Fruit fly (Drosophila melanogaster) whole organism, embryonic: ENCODE measurements around the gene CG10035.

Experiments
- Abd-B ChIP-seq: fragments of 200-800 bp; sonication (Bioruptor generic); optimal IDR thresholded peaks from 2 replicates; lab custom pipeline; 2018; ENCODE audit warnings: missing biosample characterization, mild to moderate bottlenecking, missing genetic modification characterization, moderate library complexity
- Atf3 ChIP-seq: fragments of 200-800 bp; sonication (Bioruptor generic); optimal IDR thresholded peaks from 3 replicates; lab custom pipeline; 2016; ENCODE audit warnings: missing biosample characterization, missing genetic modification characterization
- CG1024 ChIP-seq: fragments of 200-800 bp; sonication (Bioruptor generic); IDR thresholded peaks from 2 replicates; pipeline ENCODE4 v1.3.6; 2022; ENCODE audit warnings: missing biosample characterization, missing genetic modification characterization
- CG1233 ChIP-seq: fragments of 200-800 bp; sonication (Bioruptor generic); optimal IDR thresholded peaks from 4 replicates; lab custom pipeline; 2018; ENCODE audit warnings: missing biosample characterization, mild to moderate bottlenecking, missing genetic modification characterization
- CG13296 ChIP-seq: fragments of 200-800 bp; sonication (Bioruptor generic); optimal IDR thresholded peaks from 3 replicates; lab custom pipeline; 2018; ENCODE audit warnings: missing biosample characterization, mild to moderate bottlenecking, missing genetic modification characterization
- CG14710 ChIP-seq: fragments of 200-800 bp; sonication (Bioruptor generic); optimal IDR thresholded peaks from 3 replicates; lab custom pipeline; 2019; ENCODE audit warnings: missing biosample characterization, mild to moderate bottlenecking, missing genetic modification characterization, moderate library complexity
- CG15479 ChIP-seq: fragments of 200-800 bp; sonication (Bioruptor generic); optimal IDR thresholded peaks from 3 replicates; lab custom pipeline; 2019; ENCODE audit warnings: missing biosample characterization, mild to moderate bottlenecking, missing genetic modification characterization, moderate library complexity
- CG15514 ChIP-seq: fragments of 200-800 bp; sonication (Bioruptor generic); optimal IDR thresholded peaks from 3 replicates; lab custom pipeline; 2017; ENCODE audit warnings: missing biosample characterization, missing genetic modification characterization, mild to moderate bottlenecking, moderate library complexity, missing genetic modification reagents
- CG15601 ChIP-seq: fragments of 200-800 bp; sonication (Bioruptor generic); optimal IDR thresholded peaks from 3 replicates; lab custom pipeline; 2019; ENCODE audit warnings: missing biosample characterization, mild to moderate bottlenecking, missing genetic modification characterization, moderate library complexity
- CG18011 ChIP-seq: fragments of 200-800 bp; sonication (Bioruptor generic); optimal IDR thresholded peaks from 2 replicates; lab custom pipeline; 2017; ENCODE audit warnings: missing biosample characterization, missing genetic modification characterization, mild to moderate bottlenecking, moderate library complexity, missing genotype
- CG2889 ChIP-seq: fragments of 200-800 bp; sonication (Bioruptor generic); IDR thresholded peaks from 3 replicates; pipeline ENCODE4 v1.3.6; 2022; ENCODE audit warnings: missing biosample characterization, missing genetic modification characterization
- CG34224 ChIP-seq: fragments of 200-800 bp; sonication (Bioruptor generic); IDR thresholded peaks from 3 replicates; pipeline ENCODE4 v1.3.6; 2022; ENCODE audit warnings: missing biosample characterization, missing genetic modification characterization; ENCODE audit not compliant: partially characterized antibody
- CG5180 ChIP-seq: fragments of 200-800 bp; sonication (Bioruptor generic); optimal IDR thresholded peaks from 3 replicates; lab custom pipeline; 2017; ENCODE audit warnings: missing biosample characterization, missing genetic modification characterization, mild to moderate bottlenecking, moderate library complexity, missing genetic modification reagents
- CG6254 ChIP-seq: fragments of 200-800 bp; sonication (Bioruptor generic); optimal IDR thresholded peaks from 3 replicates; lab custom pipeline; 2017; ENCODE audit warnings: mild to moderate bottlenecking, missing biosample characterization, missing genetic modification reagents, missing genetic modification characterization
- CG6765 ChIP-seq: fragments of 200-800 bp; sonication (Bioruptor generic); optimal IDR thresholded peaks from 3 replicates; lab custom pipeline; 2017; ENCODE audit warnings: missing biosample characterization, mild to moderate bottlenecking, missing genetic modification characterization
- CG7372 ChIP-seq: fragments of 200-800 bp; sonication (Bioruptor generic); IDR thresholded peaks from 2 replicates; pipeline ENCODE4 v1.3.6; 2022; ENCODE audit warnings: missing biosample characterization, missing genetic modification characterization
- CTCF ChIP-seq: fragments of 200-800 bp; sonication (Bioruptor generic); optimal IDR thresholded peaks from 2 replicates; lab custom pipeline; 2017; ENCODE audit warnings: missing biosample characterization, mild to moderate bottlenecking, missing genetic modification characterization, moderate library complexity
- Dip3 ChIP-seq: fragments of 200-800 bp; sonication (Bioruptor generic); optimal IDR thresholded peaks from 3 replicates; lab custom pipeline; 2016; ENCODE audit warnings: missing biosample characterization, missing genetic modification characterization
- Dp ChIP-seq: fragments of 200-800 bp; sonication (Bioruptor generic); optimal IDR thresholded peaks from 2 replicates; lab custom pipeline; 2018; ENCODE audit warnings: missing biosample characterization, mild to moderate bottlenecking, missing genetic modification characterization, moderate library complexity
- E2f2 ChIP-seq: fragments of 200-800 bp; sonication (Bioruptor generic); IDR thresholded peaks from 2 replicates; pipeline ENCODE4 v1.3.6; 2022; ENCODE audit warnings: missing biosample characterization, missing genetic modification characterization
- Ets65A ChIP-seq: fragments of 200-800 bp; sonication (Bioruptor generic); peaks from one replicate; lab custom pipeline; 2016; ENCODE audit warnings: missing biosample characterization, missing genetic modification characterization
- Fer3 ChIP-seq: fragments of 200-800 bp; sonication (Bioruptor generic); optimal IDR thresholded peaks from 2 replicates; lab custom pipeline; 2018; ENCODE audit warnings: missing biosample characterization, mild to moderate bottlenecking, missing genetic modification characterization, moderate library complexity
- Lim3 ChIP-seq: fragments of 200-800 bp; sonication (Bioruptor generic); IDR thresholded peaks from 2 replicates; pipeline ENCODE4 v1.3.6; 2022; ENCODE audit warnings: missing biosample characterization, missing genetic modification characterization
- Med ChIP-seq: fragments of 200-800 bp; sonication (Bioruptor generic); peaks from one replicate; lab custom pipeline; 2016; ENCODE audit warnings: missing biosample characterization, missing genetic modification characterization, mild to moderate bottlenecking, inconsistent platforms, moderate library complexity
- Mrtf ChIP-seq: fragments of 200-800 bp; sonication (Bioruptor generic); IDR thresholded peaks from 3 replicates; pipeline ENCODE4 v1.3.6; 2022; ENCODE audit warnings: missing biosample characterization, missing genetic modification characterization
- Nf-YC ChIP-seq: fragments of 200-800 bp; optimal IDR thresholded peaks from 3 replicates; lab custom pipeline; 2019; ENCODE audit warnings: missing biosample characterization, mild to moderate bottlenecking, missing genetic modification characterization, moderate library complexity
- NfI ChIP-seq: fragments of 200-800 bp; sonication (Bioruptor generic); optimal IDR thresholded peaks from 3 replicates; lab custom pipeline; 2018; ENCODE audit warnings: missing biosample characterization, mild to moderate bottlenecking, missing genetic modification characterization, moderate library complexity
- Scr ChIP-seq: fragments of 200-800 bp; sonication (Bioruptor generic); IDR thresholded peaks from 2 replicates; pipeline ENCODE4 v1.3.6; 2022; ENCODE audit warnings: missing biosample characterization, missing genetic modification characterization; ENCODE audit not compliant: partially characterized antibody
- Xrp1 ChIP-seq: fragments of 200-800 bp; sonication (Bioruptor generic); IDR thresholded peaks from 2 replicates; pipeline ENCODE4 v1.3.6; 2022; ENCODE audit warnings: missing biosample characterization, missing genetic modification characterization
- aop ChIP-seq: fragments of 200-800 bp; sonication (Bioruptor generic); IDR thresholded peaks from 2 replicates; pipeline ENCODE4 v1.3.6; 2022; ENCODE audit warnings: missing biosample characterization, missing genetic modification characterization
- bigmax ChIP-seq: fragments of 200-800 bp; sonication (Bioruptor generic); optimal IDR thresholded peaks from 2 replicates; lab custom pipeline; 2018; ENCODE audit warnings: missing biosample characterization, mild to moderate bottlenecking, missing genetic modification characterization
- cas ChIP-seq: fragments of 200-800 bp; sonication (Bioruptor generic); IDR thresholded peaks from 2 replicates; pipeline ENCODE4 v1.3.6; 2022; ENCODE audit warnings: missing biosample characterization, missing genetic modification characterization
- chinmo ChIP-seq: fragments of 200-800 bp; sonication (Bioruptor generic); IDR thresholded peaks from 4 replicates; pipeline ENCODE4 v1.3.6; 2022; ENCODE audit warnings: missing biosample characterization, missing genetic modification characterization; ENCODE audit not compliant: partially characterized antibody
- dan ChIP-seq: fragments of 200-800 bp; sonication (Bioruptor generic); IDR thresholded peaks from 2 replicates; pipeline ENCODE4 v1.3.6; 2022; ENCODE audit warnings: missing biosample characterization, missing genetic modification characterization
- gem ChIP-seq: fragments of 200-800 bp; sonication (Bioruptor generic); optimal IDR thresholded peaks from 2 replicates; lab custom pipeline; 2019; ENCODE audit warnings: missing biosample characterization, mild to moderate bottlenecking, missing genetic modification characterization, moderate library complexity
- gfzf ChIP-seq: fragments of 200-800 bp; sonication (Bioruptor generic); optimal IDR thresholded peaks from 2 replicates; lab custom pipeline; 2016; ENCODE audit warnings: missing biosample characterization, mild to moderate bottlenecking, missing genetic modification characterization, moderate library complexity
- grau ChIP-seq: fragments of 200-800 bp; optimal IDR thresholded peaks from 3 replicates; lab custom pipeline; 2019; ENCODE audit warnings: missing biosample characterization, mild to moderate bottlenecking, missing genetic modification characterization, moderate library complexity
- hb ChIP-seq: fragments of 200-800 bp; sonication (Bioruptor generic); IDR thresholded peaks from 3 replicates; pipeline ENCODE4 v1.3.6; 2022; ENCODE audit warnings: missing biosample characterization, missing genetic modification characterization; ENCODE audit not compliant: partially characterized antibody
- inv ChIP-seq: fragments of 200-800 bp; sonication (Bioruptor generic); IDR thresholded peaks from 2 replicates; pipeline ENCODE4 v1.3.6; 2022; ENCODE audit warnings: missing biosample characterization, missing genetic modification characterization; ENCODE audit not compliant: partially characterized antibody
- luna ChIP-seq: fragments of 200-800 bp; sonication (Bioruptor generic); optimal IDR thresholded peaks from 2 replicates; lab custom pipeline; 2016; ENCODE audit warnings: missing biosample characterization, missing genetic modification characterization
- mld ChIP-seq: fragments of 200-800 bp; sonication (Bioruptor generic); IDR thresholded peaks from 3 replicates; pipeline ENCODE4 v1.3.6; 2022; ENCODE audit warnings: missing biosample characterization, missing genetic modification characterization; ENCODE audit not compliant: partially characterized antibody
- odd ChIP-seq: fragments of 200-800 bp; sonication (Bioruptor generic); optimal IDR thresholded peaks from 2 replicates; lab custom pipeline; 2017; ENCODE audit warnings: missing biosample characterization, mild to moderate bottlenecking, missing genetic modification characterization
- sna ChIP-seq: fragments of 200-800 bp; sonication (Bioruptor generic); IDR thresholded peaks from 2 replicates; pipeline ENCODE4 v1.3.6; 2022; ENCODE audit warnings: missing biosample characterization, missing genetic modification characterization; ENCODE audit not compliant: partially characterized antibody
- sob ChIP-seq: fragments of 200-800 bp; sonication (Bioruptor generic); IDR thresholded peaks from 2 replicates; pipeline ENCODE4 v1.3.6; 2022; ENCODE audit warnings: missing biosample characterization, missing genetic modification characterization
- stwl ChIP-seq: fragments of 200-800 bp; sonication (Bioruptor generic); optimal IDR thresholded peaks from 3 replicates; lab custom pipeline; 2018; ENCODE audit warnings: missing biosample characterization, mild to moderate bottlenecking, missing genetic modification characterization, moderate library complexity
- tna ChIP-seq: fragments of 200-800 bp; sonication (Bioruptor generic); IDR thresholded peaks from 2 replicates; pipeline ENCODE4 v1.3.6; 2022; ENCODE audit warnings: missing biosample characterization, missing genetic modification characterization; ENCODE audit not compliant: partially characterized antibody
- unc-4 ChIP-seq: fragments of 200-800 bp; sonication (Bioruptor generic); IDR thresholded peaks from 2 replicates; pipeline ENCODE4 v1.3.6; 2022; ENCODE audit warnings: missing biosample characterization, missing genetic modification characterization; ENCODE audit not compliant: partially characterized antibody
- wdn ChIP-seq: fragments of 200-800 bp; sonication (Bioruptor generic); IDR thresholded peaks from 2 replicates; pipeline ENCODE4 v1.3.6; 2022; ENCODE audit warnings: missing biosample characterization, missing genetic modification characterization

Gene CG10035

DNA sequence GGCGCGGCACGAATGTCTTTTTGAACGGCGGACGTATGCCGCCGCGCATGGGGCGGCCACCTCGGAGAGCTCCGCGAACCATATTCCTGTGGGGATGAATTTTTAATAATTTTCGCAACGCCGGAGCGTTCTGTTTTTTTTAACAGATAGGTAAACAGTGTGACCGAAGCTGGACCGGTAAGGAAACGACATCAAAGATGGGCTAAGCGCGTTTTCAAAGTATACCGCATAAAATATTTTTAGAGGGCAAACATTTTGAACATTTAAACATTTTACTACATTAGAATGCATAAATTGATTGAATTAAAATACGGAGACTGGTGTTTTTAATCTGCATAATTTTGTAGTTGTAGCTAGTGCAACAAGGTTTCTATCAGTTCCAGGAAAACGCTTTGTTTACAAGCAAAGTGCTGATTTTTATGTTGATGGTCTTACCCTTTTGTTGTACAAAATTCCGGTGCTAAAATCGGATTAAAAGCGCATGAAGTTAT is 46.7 kb upstream of the CG10035 start, which contains the start of the genes CG5641 and CG5245 (continued):
- TF ChIP-seq grau (tag; lab: Kevin White, UChicago) (no peak), luna (GFP tag; lab: Kevin White, UChicago) (no peak), Lim3 (GFP tag; lab: Robert Waterston, UW) (no peak), Abd-B (GFP tag; lab: Kevin White, UChicago) (no peak)

DNA sequence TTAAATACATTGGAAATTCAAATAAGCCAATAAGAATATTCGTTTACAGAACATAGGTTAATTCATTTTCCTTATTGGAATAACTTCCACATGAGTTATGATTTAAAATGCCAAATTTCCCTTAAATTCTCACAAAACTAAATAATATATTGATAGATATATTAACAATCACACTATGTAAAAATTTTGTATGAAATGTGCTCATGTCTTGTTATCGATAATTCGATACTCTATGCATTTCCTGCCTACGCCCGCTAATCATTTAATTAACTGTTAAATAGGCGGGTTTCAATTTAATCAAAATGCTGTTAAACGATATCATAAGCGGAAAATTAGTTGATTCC is 43.8 kb upstream of the CG10035 start, which contains the start of gene NANS:
NANS (plus strand) TSS at position 269 of the 344 bp plus-strand sequence.
- TF ChIP-seq CG14710 (peak; percentile 5), cas (GFP tag; lab: Robert Waterston, UW) (no peak), CG7372 (GFP tag; lab: Robert Waterston, UW) (no peak), Atf3 (GFP tag; lab: Kevin White, UChicago) (no peak), inv (0 out of 2 replicates have a peak, but pooled peaks have one; percentile 4), CG15601 (tag; lab: Kevin White, UChicago) (no peak), CG6765 (GFP tag; lab: Kevin White, UChicago) (peak; percentile 3), CG18011 (GFP tag; lab: Kevin White, UChicago) (no peak), bigmax (GFP tag; lab: Kevin White, UChicago) (no peak), Mrtf (GFP tag; lab: Robert Waterston, UW) (no peak), aop (GFP tag; lab: Robert Waterston, UW) (no peak), Scr (GFP tag; lab: Robert Waterston, UW) (peak; percentile 47; the same call in 1 of the 2 replicates), gfzf (GFP tag; lab: Kevin White, UChicago) (no peak), Ets65A (GFP tag; lab: Kevin White, UChicago) (no peak), tna (0 out of 2 replicates have a peak, but pooled peaks have one; percentile 31), CG15514 (peak; percentile 34), dan (no peak), CG6254 (GFP tag; lab: Kevin White, UChicago) (no peak), hb (GFP tag; lab: Robert Waterston, UW) (no peak), CG34224 (GFP tag; lab: Robert Waterston, UW) (peak; percentile 65), mld (0 out of 3 replicates have a peak, but pooled peaks have one; percentile 5), CG1233 (GFP tag; lab: Kevin White, UChicago) (no peak), gem (tag; lab: Kevin White, UChicago) (no peak), wdn (GFP tag; lab: Robert Waterston, UW) (no peak), Fer3 (tag; lab: Kevin White, UChicago) (peak; percentile 9), CTCF (GFP tag; lab: Kevin White, UChicago) (no peak), sna (GFP tag; lab: Robert Waterston, UW) (no peak), CG15479 (no peak), CG2889 (GFP tag; lab: Robert Waterston, UW) (no peak), Med (GFP tag; lab: Kevin White, UChicago) (no peak), CG5180 (no peak), E2f2 (GFP tag; lab: Robert Waterston, UW) (peak; percentile 57), stwl (tag; lab: Kevin White, UChicago) (peak; percentile 6), CG1024 (GFP tag; lab: Robert Waterston, UW) (no peak), sob (GFP tag; lab: Robert Waterston, UW) (no peak), NfI (GFP tag; lab: Kevin White, UChicago) (peak; percentile 8), odd (no peak), Xrp1 (GFP tag; lab: Robert Waterston, UW) (no peak), Nf-YC (tag; lab: Kevin White, UChicago) (no peak), Dip3 (GFP tag; lab: Kevin White, UChicago) (no peak), CG13296 (GFP tag; lab: Kevin White, UChicago) (peak; percentile 5), chinmo (0 out of 4 replicates have a peak, but pooled peaks have one; percentile 64), unc-4 (GFP tag; lab: Robert Waterston, UW) (0 out of 2 replicates have a peak, but pooled peaks have one; percentile 27), Dp (peak; percentile 27)
